Fruit fly (Drosophila melanogaster): ENCODE data around the gene sov.

The sov gene

dm6 chrX:6805404-6805803 is 49.3 kb downstream of the sov start:
- TF ChIP-seq insv (optimal IDR thresholded peaks at IDR 0.05) (no peak), h (optimal IDR thresholded peaks at IDR 0.05) (no peak), ttk (optimal IDR thresholded peaks at IDR 0.05) (no peak), Myc (optimal IDR thresholded peaks at IDR 0.05) (no peak), psq (optimal IDR thresholded peaks at IDR 0.05) (no peak), Sin3A (optimal IDR thresholded peaks at IDR 0.05) (no peak)

dm6 chrX:6813678-6814077 is 57.6 kb downstream of the sov start, which contains the start of gene iav:
iav (plus strand) TSS chrX:6813978.
- TF ChIP-seq psq (optimal IDR thresholded peaks at IDR 0.05) (no peak), Sin3A (optimal IDR thresholded peaks at IDR 0.05) (no peak)

Data from Kc167 (cell line).